Worm (Caenorhabditis elegans): ENCODE results near the gene sri-29.

DNA sequence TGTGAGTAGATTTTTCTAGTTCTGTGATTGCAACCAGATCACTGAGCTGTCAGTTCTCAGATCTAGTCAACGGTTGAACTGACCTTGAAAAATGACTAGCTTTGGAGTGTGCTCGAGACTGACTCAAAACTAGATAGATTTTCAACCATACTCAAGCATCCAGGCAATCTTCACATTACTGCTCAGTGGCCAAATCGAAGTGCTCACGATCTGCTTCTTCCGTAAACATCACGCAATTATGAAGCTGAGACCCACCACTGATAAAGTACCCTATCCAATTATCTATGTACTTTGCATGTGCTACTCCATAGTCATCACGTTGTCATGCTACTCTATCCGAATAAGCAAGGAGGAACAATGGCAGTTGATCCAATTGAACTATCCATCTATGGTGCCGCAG is 7.2 kb downstream of the sri-29 start:
- TF ChIP-seq zim-3 (tag; optimal IDR thresholded peaks at IDR 0.05) (no peak), unc-62 (GFP tag; optimal IDR thresholded peaks at IDR 0.05) (no peak)
